Worm (Caenorhabditis elegans): Measurements from ENCODE around the gene ist-1.

ce11 chrX:7162764-7163163 lies 36.3 kb downstream of the ist-1 start:
- TF ChIP-seq ama-1 (optimal IDR thresholded peaks at IDR 0.05) = no peak
- no peak for TF ChIP-seq hmbx-1 (tag; optimal IDR thresholded peaks at IDR 0.05)
- TF ChIP-seq tbx-11 (GFP tag; IDR thresholded peaks at IDR 0.05) = no peak
- no peak for TF ChIP-seq hmg-4 (GFP tag; optimal IDR thresholded peaks at IDR 0.05)
- no peak for TF ChIP-seq tra-4 (tag; optimal IDR thresholded peaks at IDR 0.05)
- TF ChIP-seq flt-1 (GFP tag; IDR thresholded peaks at IDR 0.05) = no peak
- no peak for TF ChIP-seq tbx-37 (GFP tag; conservative IDR thresholded peaks at IDR 0.05)
- TF ChIP-seq B0310.2 (tag; optimal IDR thresholded peaks at IDR 0.05) = no peak
- no peak for TF ChIP-seq sea-1 (GFP tag; conservative IDR thresholded peaks at IDR 0.05)
- TF ChIP-seq hnd-1 (tag; optimal IDR thresholded peaks at IDR 0.05) = no peak
